Worm (Caenorhabditis elegans) whole organism, late embryonic: ENCODE data around the gene C28C12.11.

Experiments
- dmd-4 ChIP-seq: sonication (generic microtip); optimal IDR thresholded peaks from 2 replicates; lab custom pipeline; 2016; ENCODE audit warnings: borderline replicate concordance, missing genetic modification characterization, missing compliant biosample characterization
- pag-3 ChIP-seq: sonication (generic microtip); optimal IDR thresholded peaks from 2 replicates; lab custom pipeline; 2016; ENCODE audit warnings: missing compliant biosample characterization, missing genetic modification characterization, borderline replicate concordance

ce11 chrIV:8506034-8506433 lies 32.2 kb downstream of the C28C12.11 start:
- no peak for TF ChIP-seq dmd-4
- no peak for TF ChIP-seq pag-3 (tag; lab: Kevin White, UChicago)
